Worm (Caenorhabditis elegans): ENCODE results near the gene C10G8.8.

DNA sequence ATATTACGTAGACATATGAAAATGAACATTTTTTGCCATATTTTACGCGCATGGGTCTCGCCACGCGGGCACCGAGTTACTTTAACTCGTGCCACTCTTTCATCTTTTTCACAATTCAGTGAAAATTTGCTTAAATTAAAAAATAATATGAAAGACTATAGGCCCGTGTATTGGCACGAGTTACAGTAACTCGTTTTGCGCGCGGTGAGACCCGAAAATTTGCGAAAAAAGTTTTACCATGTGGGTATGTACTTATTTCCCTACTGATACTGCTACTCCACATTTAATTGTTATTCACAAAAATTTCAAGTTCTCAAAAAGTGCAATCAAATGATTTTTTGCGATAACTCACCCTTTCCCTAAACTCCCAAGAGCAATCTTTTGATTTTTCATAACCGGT, 30.5 kb downstream of the C10G8.8 start:
- TF ChIP-seq aptf-3 (GFP tag; IDR thresholded peaks at IDR 0.05) (no peak), ceh-58 (GFP tag; IDR thresholded peaks at IDR 0.05) (no peak), lin-40 (tag; optimal IDR thresholded peaks at IDR 0.05) (no peak), nfya-2 (GFP tag; IDR thresholded peaks at IDR 0.05) (no peak), repo-1 (tag; optimal IDR thresholded peaks at IDR 0.05) (no peak), ets-4 (GFP tag; optimal IDR thresholded peaks at IDR 0.05) (no peak), bed-2 (GFP tag; IDR thresholded peaks at IDR 0.05) (no peak), F57C9.4 (tag; optimal IDR thresholded peaks at IDR 0.05) (no peak)

All from whole organism, young adult.